Worm (Caenorhabditis elegans) whole organism, L3 larva: ENCODE results near the gene F32D8.12.

Experiments used
- R02D3.7 ChIP-seq: fragments of 150-350 bp; optimal IDR thresholded peaks from 2 replicates; lab custom pipeline; 2014; ENCODE audit warnings: missing biosample characterization, missing genetic modification characterization
- aly-2 ChIP-seq: fragments of 150-350 bp; optimal IDR thresholded peaks from 2 replicates; lab custom pipeline; 2014; ENCODE audit warnings: missing biosample characterization, missing genetic modification characterization
- ama-1 ChIP-seq: fragments of 150-350 bp; optimal IDR thresholded peaks from 2 replicates; lab custom pipeline; 2018
- ceh-28 ChIP-seq: fragments of 150-350 bp; optimal IDR thresholded peaks from 2 replicates; lab custom pipeline; 2014; ENCODE audit warnings: missing biosample characterization, missing genetic modification reagents, missing genetic modification characterization
- ceh-82 ChIP-seq: fragments of 150-350 bp; optimal IDR thresholded peaks from 2 replicates; lab custom pipeline; 2014; ENCODE audit warnings: missing biosample characterization, missing genetic modification characterization
- daf-12 ChIP-seq: fragments of 150-350 bp; optimal IDR thresholded peaks from 2 replicates; lab custom pipeline; 2014; ENCODE audit warnings: missing biosample characterization, missing genetic modification reagents, missing genetic modification characterization
- egl-5 ChIP-seq: fragments of 150-350 bp; optimal IDR thresholded peaks from 2 replicates; lab custom pipeline; 2017; ENCODE audit warnings: missing biosample characterization, missing genetic modification reagents, missing genetic modification characterization, inconsistent platforms
- elt-2 ChIP-seq: sonication (generic microtip); optimal IDR thresholded peaks from 2 replicates; lab custom pipeline; 2016; ENCODE audit warnings: missing genetic modification reagents, mild to moderate bottlenecking, missing genetic modification characterization, missing compliant biosample characterization
- elt-3 ChIP-seq, 3 experiments: fragments of 150-350 bp in 1 of 3; sonication (generic microtip) in 2 of 3; optimal IDR thresholded peaks; 2 replicates in 2 of 3; 4 replicates in 1 of 3; lab custom pipeline; 2014 to 2017; ENCODE audit warnings: missing biosample characterization in 3 of 3, missing genetic modification characterization in 3 of 3
- eor-1 ChIP-seq, 2 experiments: fragments of 150-350 bp; optimal IDR thresholded peaks; 2 replicates each; lab custom pipeline; 2014 to 2018; ENCODE audit warnings: missing biosample characterization in 2 of 2, missing genetic modification characterization in 2 of 2
- fkh-2 ChIP-seq: fragments of 150-350 bp; optimal IDR thresholded peaks from 2 replicates; lab custom pipeline; 2014; ENCODE audit warnings: missing biosample characterization, missing genetic modification reagents, missing genetic modification characterization
- fos-1 ChIP-seq: fragments of 150-350 bp; optimal IDR thresholded peaks from 2 replicates; lab custom pipeline; 2014; ENCODE audit warnings: missing biosample characterization, missing genetic modification characterization
- hmg-11 ChIP-seq: sonication (generic microtip); optimal IDR thresholded peaks from 2 replicates; lab custom pipeline; 2016; ENCODE audit warnings: missing genetic modification characterization, missing compliant biosample characterization
- jun-1 ChIP-seq: fragments of 150-350 bp; optimal IDR thresholded peaks from 2 replicates; lab custom pipeline; 2014; ENCODE audit warnings: missing biosample characterization, missing genetic modification reagents, missing genetic modification characterization
- lin-15B ChIP-seq: fragments of 150-350 bp; optimal IDR thresholded peaks from 2 replicates; lab custom pipeline; 2014; ENCODE audit warnings: missing biosample characterization, missing genetic modification characterization
- lsy-12 ChIP-seq: sonication (generic microtip); optimal IDR thresholded peaks from 2 replicates; lab custom pipeline; 2016; ENCODE audit warnings: mild to moderate bottlenecking, missing genetic modification characterization, missing compliant biosample characterization
- mdl-1 ChIP-seq: fragments of 150-350 bp; optimal IDR thresholded peaks from 2 replicates; lab custom pipeline; 2014; ENCODE audit warnings: missing biosample characterization, missing genetic modification characterization
- mml-1 ChIP-seq: fragments of 150-350 bp; sonication (generic microtip); optimal IDR thresholded peaks from 3 replicates; lab custom pipeline; 2014; ENCODE audit warnings: missing biosample characterization, missing genetic modification characterization
- nfya-1 ChIP-seq: sonication (generic microtip); optimal IDR thresholded peaks from 2 replicates; lab custom pipeline; 2017; ENCODE audit warnings: missing genetic modification characterization, mild to moderate bottlenecking, missing compliant biosample characterization, antibody characterized with exemption, moderate library complexity; ENCODE audit not compliant: insufficient read depth
- nhr-11 ChIP-seq: fragments of 150-350 bp; optimal IDR thresholded peaks from 2 replicates; lab custom pipeline; 2014; ENCODE audit warnings: missing biosample characterization, missing genetic modification characterization
- nhr-12 ChIP-seq: fragments of 150-350 bp; optimal IDR thresholded peaks from 2 replicates; lab custom pipeline; 2014; ENCODE audit warnings: missing biosample characterization, missing genetic modification characterization
- nhr-23 ChIP-seq: fragments of 150-350 bp; optimal IDR thresholded peaks from 2 replicates; lab custom pipeline; 2014; ENCODE audit warnings: missing biosample characterization, missing genetic modification reagents, missing genetic modification characterization
- nhr-28 ChIP-seq: fragments of 150-350 bp; optimal IDR thresholded peaks from 2 replicates; lab custom pipeline; 2014; ENCODE audit warnings: missing biosample characterization, missing genetic modification characterization
- nhr-67 ChIP-seq: fragments of 150-350 bp; optimal IDR thresholded peaks from 2 replicates; lab custom pipeline; 2014; ENCODE audit warnings: missing biosample characterization, missing genetic modification characterization
- nhr-76 ChIP-seq: fragments of 150-350 bp; sonication (generic microtip); optimal IDR thresholded peaks from 5 replicates; lab custom pipeline; 2014; ENCODE audit warnings: missing biosample characterization, missing genetic modification characterization
- pqm-1 ChIP-seq: fragments of 150-350 bp; optimal IDR thresholded peaks from 2 replicates; lab custom pipeline; 2017; ENCODE audit warnings: missing biosample characterization, missing genetic modification characterization, inconsistent platforms
- sea-2 ChIP-seq: fragments of 150-350 bp; sonication (generic microtip); optimal IDR thresholded peaks from 4 replicates; lab custom pipeline; 2014; ENCODE audit warnings: missing biosample characterization, missing genetic modification reagents, missing genetic modification characterization
- skn-1 ChIP-seq: fragments of 150-350 bp; optimal IDR thresholded peaks from 2 replicates; lab custom pipeline; 2014; ENCODE audit warnings: missing biosample characterization, missing genetic modification characterization
- tbx-2 ChIP-seq: sonication (generic microtip); optimal IDR thresholded peaks from 2 replicates; lab custom pipeline; 2016; ENCODE audit warnings: mild to moderate bottlenecking, missing genetic modification characterization, missing compliant biosample characterization
- unc-39 ChIP-seq: sonication (generic microtip); optimal IDR thresholded peaks from 4 replicates; lab custom pipeline; 2017; ENCODE audit warnings: missing biosample characterization, missing genetic modification characterization
- unc-62 ChIP-seq: fragments of 150-350 bp; sonication (generic microtip); optimal IDR thresholded peaks from 4 replicates; lab custom pipeline; 2014; ENCODE audit warnings: missing biosample characterization, missing genetic modification reagents, missing genetic modification characterization
- zag-1 ChIP-seq: fragments of 150-350 bp; optimal IDR thresholded peaks from 2 replicates; lab custom pipeline; 2014; ENCODE audit warnings: missing biosample characterization, missing genetic modification characterization
- ztf-11 ChIP-seq: fragments of 150-350 bp; optimal IDR thresholded peaks from 2 replicates; lab custom pipeline; 2014; ENCODE audit warnings: missing biosample characterization, missing genetic modification characterization
- ztf-4 ChIP-seq: fragments of 150-350 bp; optimal IDR thresholded peaks from 2 replicates; lab custom pipeline; 2014; ENCODE audit warnings: missing biosample characterization, missing genetic modification characterization

F32D8.12 gene

DNA sequence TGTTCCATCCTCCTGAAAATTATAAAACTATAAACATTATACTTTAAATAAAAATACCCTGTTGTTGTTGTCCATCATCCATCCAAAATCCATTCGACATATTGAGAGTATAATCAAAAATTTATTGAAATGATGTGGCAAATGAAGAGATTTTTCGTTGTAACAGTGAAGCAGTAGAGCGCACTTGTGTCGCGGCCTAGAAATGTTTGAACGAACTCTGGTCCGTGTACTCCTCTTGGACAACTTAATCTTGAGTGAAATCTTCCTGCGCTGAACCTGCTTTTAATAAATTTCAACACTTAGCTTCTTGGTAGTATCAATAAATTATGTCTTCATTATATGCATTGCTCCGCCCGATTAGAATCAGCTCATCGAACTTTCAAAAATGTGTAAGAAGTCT is 3.8 kb upstream of the F32D8.12 start, which contains the start of the genes F32D8.14 and F32D8.5 (continued):
- TF ChIP-seq lsy-12 (peak; percentile 50), unc-39 (tag; lab: Kevin White, UChicago) (no peak), pqm-1 (tag; lab: Kevin White, UChicago) (peak; percentile 40), hmg-11 (peak; percentile 53), R02D3.7 (tag; lab: Kevin White, UChicago) (peak; percentile 41), egl-5 (tag; lab: Kevin White, UChicago) (peak; percentile 79), ztf-4 (tag; lab: Kevin White, UChicago) (peak; percentile 53), nhr-23 (tag; lab: Kevin White, UChicago) (peak; percentile 91), nhr-67 (tag; lab: Kevin White, UChicago) (no peak), fos-1 (tag; lab: Kevin White, UChicago) (no peak), daf-12 (tag; lab: Kevin White, UChicago) (no peak), sea-2 (GFP tag; lab: Kevin White, UChicago) (no peak), skn-1 (peak; percentile 50), nhr-12 (tag; lab: Kevin White, UChicago) (no peak), nhr-11 (tag; lab: Kevin White, UChicago) (no peak), zag-1 (tag; lab: Kevin White, UChicago) (no peak), nhr-76 (tag; lab: Kevin White, UChicago) (no peak), nhr-28 (tag; lab: Kevin White, UChicago) (no peak), mml-1 (tag; lab: Kevin White, UChicago) (no peak), lin-15B (tag; lab: Kevin White, UChicago) (peak; percentile 92)

DNA sequence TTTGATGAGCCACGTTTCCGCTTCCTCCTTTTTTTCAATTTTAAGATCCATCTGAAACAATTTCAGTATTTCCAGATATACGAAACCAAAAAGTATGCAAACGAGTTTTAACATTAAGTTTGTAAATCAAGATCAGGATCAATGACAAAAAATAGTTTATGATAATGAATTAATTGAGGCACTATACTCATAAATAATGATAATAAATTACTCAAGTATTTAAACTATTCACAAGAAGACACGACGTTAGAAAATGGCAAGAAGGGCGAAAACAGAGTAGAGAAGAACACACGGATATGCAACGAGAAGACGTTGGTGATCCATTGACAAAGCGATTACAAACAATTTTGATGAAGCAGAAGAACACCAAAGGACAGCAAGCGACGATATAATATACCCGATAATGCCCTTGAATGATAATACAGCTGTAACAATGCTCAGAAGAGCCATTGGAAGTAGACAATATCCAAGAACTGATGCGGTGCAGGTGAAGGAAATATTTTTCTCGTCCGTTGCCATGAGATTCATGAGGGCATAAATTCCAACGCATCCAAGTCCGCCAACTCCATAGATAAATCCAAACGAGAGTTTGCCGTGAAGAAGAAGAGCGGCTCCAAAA is 2.8 kb upstream of the F32D8.12 start, which contains the start of gene F32D8.4:
Gene F32D8.4 (minus strand): TSS at position 51 of the 619 bp plus-strand sequence.
- no peak for TF ChIP-seq eor-1 (tag; optimal IDR thresholded peaks at IDR 0.05; lab: Kevin White, UChicago)
- no peak for TF ChIP-seq fkh-2 (tag; lab: Kevin White, UChicago)
- TF ChIP-seq tbx-2 (tag; lab: Kevin White, UChicago): no peak
- no peak for TF ChIP-seq zag-1 (tag; lab: Kevin White, UChicago)
- TF ChIP-seq pqm-1 (tag; lab: Kevin White, UChicago): no peak
- no peak for TF ChIP-seq mdl-1 (tag; lab: Kevin White, UChicago)
- no peak for TF ChIP-seq nhr-11 (tag; lab: Kevin White, UChicago)
- TF ChIP-seq nhr-67 (tag; lab: Kevin White, UChicago): no peak
- TF ChIP-seq ceh-28 (tag; lab: Kevin White, UChicago): no peak
- TF ChIP-seq sea-2 (GFP tag; lab: Kevin White, UChicago): no peak
- no peak for TF ChIP-seq aly-2 (tag; lab: Kevin White, UChicago)
- TF ChIP-seq unc-39 (tag; lab: Kevin White, UChicago): no peak
- TF ChIP-seq elt-2 (tag; lab: Kevin White, UChicago): no peak
- no peak for TF ChIP-seq ztf-11 (tag; lab: Kevin White, UChicago)
- no peak for TF ChIP-seq ztf-4 (tag; lab: Kevin White, UChicago)
- no peak for TF ChIP-seq elt-3 (tag; optimal IDR thresholded peaks at IDR 0.05; lab: Kevin White, UChicago)

DNA sequence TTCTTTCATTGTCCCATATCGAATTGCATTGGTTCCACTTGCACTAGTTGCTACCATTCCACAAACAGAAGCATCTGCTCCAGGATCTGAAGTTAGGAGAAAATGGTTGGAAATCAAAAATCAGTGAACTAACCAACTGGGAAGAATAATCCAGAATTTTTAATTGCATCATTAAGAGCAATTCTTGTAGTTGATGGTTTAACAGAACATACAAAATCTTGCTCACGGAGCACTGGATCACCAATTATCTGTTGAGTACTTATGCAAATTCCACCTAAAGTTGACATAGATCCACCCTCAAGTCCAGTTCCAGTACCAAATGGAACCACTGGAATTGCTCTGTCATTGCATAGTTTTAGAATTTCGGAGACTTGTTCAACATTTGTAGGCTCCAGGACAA is 1.1 kb downstream of the F32D8.12 start:
- TF ChIP-seq jun-1 (no peak), ama-1 (lab: Kevin White, UChicago) (peak; percentile 63)

DNA sequence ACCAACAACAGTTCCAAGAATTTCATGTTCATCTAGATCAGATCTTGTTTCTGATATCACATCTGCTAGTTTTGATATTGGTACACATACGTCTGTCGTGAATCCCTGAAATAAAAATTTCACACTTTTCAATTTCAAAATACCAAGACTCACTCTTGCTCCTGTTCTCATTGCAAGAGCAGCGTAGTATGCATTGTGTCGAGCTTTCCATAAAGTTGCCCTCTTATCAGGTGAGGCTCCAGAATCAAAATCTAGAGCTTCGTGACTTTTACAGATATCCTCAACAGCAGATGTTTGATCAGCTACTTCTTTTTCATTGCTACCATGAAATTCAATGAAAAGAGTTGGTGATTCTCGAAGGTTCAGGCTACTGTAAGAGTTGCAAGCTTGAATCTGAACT is 1.8 kb downstream of the F32D8.12 start, which contains the start of gene F32D8.11:
Gene F32D8.11 (minus strand): TSS at position 101 of the 400 bp plus-strand sequence.
- TF ChIP-seq ama-1 (lab: Kevin White, UChicago) (no peak), nhr-67 (tag; lab: Kevin White, UChicago) (no peak), unc-62 (GFP tag; lab: Kevin White, UChicago) (no peak), mdl-1 (tag; lab: Kevin White, UChicago) (no peak), ceh-82 (tag; lab: Kevin White, UChicago) (no peak), R02D3.7 (tag; lab: Kevin White, UChicago) (no peak), nfya-1 (tag; lab: Kevin White, UChicago) (no peak)
